Worm (Caenorhabditis elegans): ENCODE data around the gene R102.6.
"Not testable (repeated sequence)": the region's sequence is repeated elsewhere in the genome, so short reads cannot be mapped to it uniquely, and the experiment has no call there.

DNA sequence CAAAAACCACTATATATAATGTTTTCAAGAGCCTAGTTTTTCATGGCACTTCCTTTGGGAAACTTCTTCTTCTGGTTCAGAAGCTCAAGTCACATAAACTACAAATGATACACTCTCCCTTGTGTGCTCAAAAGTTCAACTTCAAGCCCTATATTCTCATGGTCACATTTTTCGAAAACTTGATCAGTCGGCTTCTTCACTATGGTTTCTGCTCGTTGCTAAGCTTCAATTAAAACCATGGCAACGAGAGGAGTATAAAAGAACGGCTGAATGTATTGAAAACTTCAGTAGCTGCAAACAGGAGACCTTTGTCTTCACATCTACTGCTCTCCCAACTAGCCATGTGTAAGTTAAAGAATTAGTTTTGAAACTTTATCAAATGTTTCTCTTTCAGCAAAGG lies 18.7 kb downstream of the R102.6 start, which contains the start of gene R102.2:
- TF ChIP-seq dao-5, him-1 (tag; optimal IDR thresholded peaks at IDR 0.05): not testable (repeated sequence)

Measured in whole organism, L4/young adult.